Worm (Caenorhabditis elegans) whole organism, L1 larva: Measurements from ENCODE around the gene C53C11.1.

Experiments
- C34B4.2 ChIP-seq: sonication (generic microtip); optimal IDR thresholded peaks from 2 replicates; lab custom pipeline; 2017; ENCODE audit warnings: mild to moderate bottlenecking, missing genetic modification characterization, missing compliant biosample characterization
- F16B12.6 ChIP-seq: fragments of 150-350 bp; optimal IDR thresholded peaks from 2 replicates; lab custom pipeline; 2014; ENCODE audit warnings: missing biosample characterization, missing genetic modification characterization
- aha-1 ChIP-seq: fragments of 150-350 bp; optimal IDR thresholded peaks from 2 replicates; lab custom pipeline; 2014; ENCODE audit warnings: missing biosample characterization, missing genetic modification characterization
- aly-2 ChIP-seq: fragments of 150-350 bp; optimal IDR thresholded peaks from 2 replicates; lab custom pipeline; 2014; ENCODE audit warnings: missing biosample characterization, missing genetic modification characterization
- ces-1 ChIP-seq: fragments of 150-350 bp; optimal IDR thresholded peaks from 2 replicates; lab custom pipeline; 2014; ENCODE audit warnings: missing biosample characterization, missing genetic modification reagents, missing genetic modification characterization
- dsc-1 ChIP-seq: sonication (generic microtip); optimal IDR thresholded peaks from 2 replicates; lab custom pipeline; 2016; ENCODE audit warnings: mild to moderate bottlenecking, missing genetic modification characterization, missing compliant biosample characterization
- egl-13 ChIP-seq: sonication (generic microtip); optimal IDR thresholded peaks from 2 replicates; lab custom pipeline; 2016; ENCODE audit warnings: missing genotype, missing genetic modification reagents, missing genetic modification characterization, missing compliant biosample characterization
- elt-2 ChIP-seq: sonication (generic microtip); optimal IDR thresholded peaks from 2 replicates; lab custom pipeline; 2016; ENCODE audit warnings: missing genetic modification characterization, mild to moderate bottlenecking, inconsistent platforms, missing compliant biosample characterization, missing genetic modification reagents
- fkh-10 ChIP-seq: sonication (generic microtip); optimal IDR thresholded peaks from 2 replicates; lab custom pipeline; 2017; ENCODE audit warnings: missing biosample characterization, missing genetic modification reagents, missing genetic modification characterization
- grh-1 ChIP-seq: fragments of 200-800 bp; sonication (Bioruptor generic); IDR thresholded peaks from 2 replicates; pipeline ENCODE4 v1.3.6; 2022; ENCODE audit warnings: missing genetic modification reagents, missing genetic modification characterization, missing compliant biosample characterization
- hlh-17 ChIP-seq: fragments of 200-800 bp; sonication (Bioruptor generic); optimal IDR thresholded peaks from 2 replicates; lab custom pipeline; 2018; ENCODE audit warnings: missing genetic modification characterization, mild to moderate bottlenecking, missing compliant biosample characterization, moderate library complexity, borderline replicate concordance
- hlh-4 ChIP-seq: sonication (generic microtip); optimal IDR thresholded peaks from 2 replicates; lab custom pipeline; 2016; ENCODE audit warnings: mild to moderate bottlenecking, missing genetic modification characterization, missing compliant biosample characterization
- isw-1 ChIP-seq: fragments of 200-800 bp; sonication (Bioruptor generic); IDR thresholded peaks from 2 replicates; pipeline ENCODE4 v1.3.6; 2022; ENCODE audit warnings: missing genetic modification characterization, missing compliant biosample characterization
- jun-1 ChIP-seq: fragments of 150-350 bp; optimal IDR thresholded peaks from 2 replicates; lab custom pipeline; 2014; ENCODE audit warnings: missing biosample characterization, missing genetic modification reagents, missing genetic modification characterization
- lin-13 ChIP-seq: fragments of 150-350 bp; optimal IDR thresholded peaks from 2 replicates; lab custom pipeline; 2014; ENCODE audit warnings: missing biosample characterization, missing genetic modification reagents, missing genetic modification characterization
- lin-14 ChIP-seq: fragments of 200-800 bp; sonication (Bioruptor generic); optimal IDR thresholded peaks from 2 replicates; lab custom pipeline; 2018; ENCODE audit warnings: mild to moderate bottlenecking, missing genetic modification characterization, moderate library complexity, missing compliant biosample characterization
- lin-35 ChIP-seq, 2 experiments: fragments of 150-350 bp; optimal IDR thresholded peaks; 2 replicates each; lab custom pipeline; 2014; ENCODE audit warnings: missing biosample characterization in 2 of 2, missing genetic modification characterization in 2 of 2, missing genetic modification reagents in 2 of 2
- lin-39 ChIP-seq: fragments of 150-350 bp; optimal IDR thresholded peaks from 2 replicates; lab custom pipeline; 2014; ENCODE audit warnings: missing biosample characterization, missing genetic modification reagents, missing genetic modification characterization
- lsy-2 ChIP-seq, 2 experiments: fragments of 150-350 bp; optimal IDR thresholded peaks; 2 replicates each; lab custom pipeline; 2014; ENCODE audit warnings: missing biosample characterization in 2 of 2, missing genetic modification characterization in 2 of 2
- mab-9 ChIP-seq: fragments of 200-800 bp; sonication (Bioruptor generic); IDR thresholded peaks from 2 replicates; pipeline ENCODE4 v1.3.6; 2022; ENCODE audit warnings: missing genetic modification reagents, missing genetic modification characterization, missing compliant biosample characterization
- mdl-1 ChIP-seq, 2 experiments: fragments of 150-350 bp; optimal IDR thresholded peaks; 2 replicates each; lab custom pipeline; 2014 to 2017; ENCODE audit warnings: missing biosample characterization in 2 of 2, missing genetic modification characterization in 2 of 2, inconsistent platforms in 1 of 2
- nhr-20 ChIP-seq: sonication (generic microtip); optimal IDR thresholded peaks from 2 replicates; lab custom pipeline; 2016; ENCODE audit warnings: mild to moderate bottlenecking, missing genetic modification characterization, missing compliant biosample characterization
- nhr-28 ChIP-seq: fragments of 150-350 bp; optimal IDR thresholded peaks from 2 replicates; lab custom pipeline; 2014; ENCODE audit warnings: missing biosample characterization, missing genetic modification characterization
- nhr-47 ChIP-seq: sonication (generic microtip); optimal IDR thresholded peaks from 2 replicates; lab custom pipeline; 2016; ENCODE audit warnings: mild to moderate bottlenecking, missing genetic modification characterization, moderate library complexity, missing compliant biosample characterization
- nhr-76 ChIP-seq: sonication (generic microtip); optimal IDR thresholded peaks from 2 replicates; lab custom pipeline; 2017; ENCODE audit warnings: missing biosample characterization, missing genetic modification characterization
- nhr-77 ChIP-seq: fragments of 150-350 bp; optimal IDR thresholded peaks from 2 replicates; lab custom pipeline; 2014; ENCODE audit warnings: missing biosample characterization, missing genetic modification characterization
- nhr-85 ChIP-seq: sonication (generic microtip); peaks from one replicate; lab custom pipeline; 2016; ENCODE audit warnings: missing genetic modification characterization, inconsistent platforms, missing compliant biosample characterization
- nhr-90 ChIP-seq: sonication (generic microtip); optimal IDR thresholded peaks from 2 replicates; lab custom pipeline; 2016; ENCODE audit warnings: mild to moderate bottlenecking, missing genetic modification characterization, missing compliant biosample characterization; ENCODE audit not compliant: poor library complexity
- pax-3 ChIP-seq: fragments of 200-800 bp; sonication (Bioruptor generic); optimal IDR thresholded peaks from 2 replicates; lab custom pipeline; 2018; ENCODE audit warnings: mild to moderate bottlenecking, missing genetic modification characterization, moderate library complexity, missing compliant biosample characterization
- skn-1 ChIP-seq: fragments of 150-350 bp; optimal IDR thresholded peaks from 2 replicates; lab custom pipeline; 2014; ENCODE audit warnings: missing biosample characterization, missing genetic modification characterization
- snpc-4 ChIP-seq: fragments of 150-350 bp; optimal IDR thresholded peaks from 2 replicates; lab custom pipeline; 2014; ENCODE audit warnings: missing biosample characterization, missing genetic modification characterization
- snu-23 ChIP-seq: sonication (generic microtip); optimal IDR thresholded peaks from 2 replicates; lab custom pipeline; 2016; ENCODE audit warnings: missing genetic modification characterization, missing compliant biosample characterization
- sox-4 ChIP-seq: sonication (generic microtip); optimal IDR thresholded peaks from 2 replicates; lab custom pipeline; 2016; ENCODE audit warnings: missing genetic modification characterization, missing compliant biosample characterization
- sup-37 ChIP-seq: fragments of 200-800 bp; sonication (Bioruptor generic); optimal IDR thresholded peaks from 2 replicates; lab custom pipeline; 2018; ENCODE audit warnings: mild to moderate bottlenecking, missing genetic modification characterization, missing compliant biosample characterization
- unc-30 ChIP-seq: sonication (generic microtip); optimal IDR thresholded peaks from 2 replicates; lab custom pipeline; 2017; ENCODE audit warnings: missing biosample characterization, missing genetic modification characterization
- unc-62 ChIP-seq: fragments of 150-350 bp; optimal IDR thresholded peaks from 2 replicates; lab custom pipeline; 2014; ENCODE audit warnings: missing biosample characterization, missing genetic modification reagents, missing genetic modification characterization
- unc-98 ChIP-seq: fragments of 200-800 bp; sonication (Bioruptor generic); IDR thresholded peaks from 2 replicates; pipeline ENCODE4 v1.3.6; 2022; ENCODE audit warnings: missing genetic modification characterization, missing compliant biosample characterization
- zag-1 ChIP-seq: fragments of 150-350 bp; optimal IDR thresholded peaks from 2 replicates; lab custom pipeline; 2014; ENCODE audit warnings: missing biosample characterization, missing genetic modification characterization
- ztf-11 ChIP-seq, 2 experiments: sonication (generic microtip); optimal IDR thresholded peaks; 2 replicates each; lab custom pipeline; 2016 to 2017; ENCODE audit warnings: missing genetic modification characterization in 2 of 2, missing biosample characterization in 1 of 2, missing compliant biosample characterization in 1 of 2

Gene C53C11.1

ce11 chrX:17340484-17340883, at the start of gene C53C11.1:
Gene C53C11.1, plus strand, starts transcription at chrX:17340784.
- no peak for TF ChIP-seq skn-1
- TF ChIP-seq isw-1 (GFP tag; lab: Robert Waterston, UW), result no peak
- TF ChIP-seq nhr-20 (tag; lab: Kevin White, UChicago), result no peak
- TF ChIP-seq sup-37 (GFP tag; lab: Kevin White, UChicago), result no peak
- no peak for TF ChIP-seq nhr-77
- TF ChIP-seq zag-1 (tag; lab: Kevin White, UChicago), result no peak
- no peak for TF ChIP-seq elt-2 (tag; lab: Kevin White, UChicago)
- TF ChIP-seq hlh-4 (tag; lab: Kevin White, UChicago), result no peak

DNA sequence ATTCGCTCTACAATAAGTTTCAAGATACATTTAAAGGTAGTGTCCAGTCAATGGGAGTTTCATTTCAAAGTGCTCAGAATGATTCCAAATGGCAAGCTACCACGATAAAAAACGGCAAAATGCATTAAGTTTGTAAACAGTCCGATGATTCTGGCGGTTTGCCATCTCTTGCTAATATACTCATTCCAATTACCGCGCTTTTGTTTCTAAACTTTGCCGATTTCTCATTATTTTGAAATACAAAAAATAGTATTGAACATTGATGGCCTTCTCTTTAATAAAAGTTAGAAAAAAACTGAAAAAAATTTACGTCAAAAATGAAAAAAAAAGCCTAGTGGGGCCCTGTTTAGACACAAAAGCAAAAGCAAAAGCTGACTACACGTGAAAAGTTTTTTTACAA, 46.6 kb upstream of the C53C11.1 start:
- TF ChIP-seq nhr-28 (tag; lab: Kevin White, UChicago), result no peak
- TF ChIP-seq dsc-1 (tag; lab: Kevin White, UChicago), result no peak
- TF ChIP-seq nhr-77, result no peak
- no peak for TF ChIP-seq mdl-1 (tag; optimal IDR thresholded peaks at IDR 0.05; lab: Kevin White, UChicago)
- TF ChIP-seq snpc-4, result no peak
- TF ChIP-seq ztf-11 (tag; optimal IDR thresholded peaks at IDR 0.05; lab: Kevin White, UChicago), result no peak
- TF ChIP-seq mab-9 (GFP tag; lab: Robert Waterston, UW), result no peak
- no peak for TF ChIP-seq unc-98 (GFP tag; lab: Robert Waterston, UW)
- no peak for TF ChIP-seq ces-1 (GFP tag; lab: Kevin White, UChicago)
- TF ChIP-seq fkh-10 (GFP tag; lab: Kevin White, UChicago), result no peak
- no peak for TF ChIP-seq lin-13 (GFP tag; lab: Kevin White, UChicago)
- no peak for TF ChIP-seq hlh-4 (tag; lab: Kevin White, UChicago)
- TF ChIP-seq unc-30 (tag; lab: Kevin White, UChicago), result no peak
- no peak for TF ChIP-seq snu-23 (GFP tag; lab: Kevin White, UChicago)
- TF ChIP-seq lin-14, result no peak
- no peak for TF ChIP-seq nhr-47 (tag; lab: Kevin White, UChicago)
- no peak for TF ChIP-seq nhr-90
- no peak for TF ChIP-seq sox-4
- TF ChIP-seq pax-3, result no peak
- no peak for TF ChIP-seq lin-39 (tag; lab: Kevin White, UChicago)

ce11 chrX:17294728-17295127, 45.9 kb upstream of the C53C11.1 start, which contains the start of gene C33E10.8:
Gene C33E10.8, minus strand, starts transcription at chrX:17294828.
- TF ChIP-seq hlh-17 (GFP tag; lab: Kevin White, UChicago) (no peak), nhr-20 (tag; lab: Kevin White, UChicago) (no peak), jun-1 (tag; lab: Kevin White, UChicago) (no peak), grh-1 (GFP tag; lab: Robert Waterston, UW) (no peak), aha-1 (tag; lab: Kevin White, UChicago) (no peak), C34B4.2 (tag; lab: Kevin White, UChicago) (no peak), snu-23 (GFP tag; lab: Kevin White, UChicago) (no peak), aly-2 (tag; lab: Kevin White, UChicago) (no peak), egl-13 (no peak), unc-62 (GFP tag; lab: Kevin White, UChicago) (no peak)
- TF ChIP-seq, all 84 proteins: peak for 0

- TF ChIP-seq lsy-2 (tag; optimal IDR thresholded peaks at IDR 0.05; lab: Kevin White, UChicago) (peak; percentile 6 to 88), lin-35 (GFP tag; optimal IDR thresholded peaks at IDR 0.05; lab: Kevin White, UChicago) (peak in 1 of 2 experiments; percentile 5), F16B12.6 (tag; lab: Kevin White, UChicago) (peak; percentile 9), grh-1 (GFP tag; lab: Robert Waterston, UW) (no peak), nhr-85 (peak; percentile 0), nhr-76 (tag; lab: Kevin White, UChicago) (no peak)
These were observed 43.2 kb upstream of the C53C11.1 start for ce11 chrX:17297408-17297807.
